Worm (Caenorhabditis elegans): Measurements from ENCODE around the gene F42A10.5.

The F42A10.5 gene

ce11 chrIII:6157708-6158321, 15.5 kb downstream of the F42A10.5 start, which contains the start of gene anmt-2:
Gene anmt-2, minus strand, starts transcription at chrIII:6157758.
- TF ChIP-seq lsy-2 (tag; optimal IDR thresholded peaks at IDR 0.05), result no peak
- TF ChIP-seq hlh-1 (tag; optimal IDR thresholded peaks at IDR 0.05), result peak; percentile 27
- TF ChIP-seq flh-1 (GFP tag; optimal IDR thresholded peaks at IDR 0.05), result no peak
- no peak for TF ChIP-seq mab-5 (tag; optimal IDR thresholded peaks at IDR 0.05)
- TF ChIP-seq pha-4 (tag; optimal IDR thresholded peaks at IDR 0.05), result no peak

ce11 chrIII:6155787-6156186, 17.5 kb downstream of the F42A10.5 start:
- TF ChIP-seq ztf-11 (tag; optimal IDR thresholded peaks at IDR 0.05) (no peak), mls-2 (tag; optimal IDR thresholded peaks at IDR 0.05) (no peak), elt-3 (tag; optimal IDR thresholded peaks at IDR 0.05) (no peak), lin-32 (GFP tag; optimal IDR thresholded peaks at IDR 0.05) (no peak), hlh-1 (tag; optimal IDR thresholded peaks at IDR 0.05) (no peak), sem-2 (GFP tag; optimal IDR thresholded peaks at IDR 0.05) (no peak), unc-62 (GFP tag; optimal IDR thresholded peaks at IDR 0.05) (no peak), unc-39 (tag; optimal IDR thresholded peaks at IDR 0.05) (no peak), nhr-76 (tag; optimal IDR thresholded peaks at IDR 0.05) (no peak), ceh-39 (tag; optimal IDR thresholded peaks at IDR 0.05) (no peak), tbx-8 (GFP tag; optimal IDR thresholded peaks at IDR 0.05) (no peak), drap-1 (GFP tag; optimal IDR thresholded peaks at IDR 0.05) (no peak), cnd-1 (tag; optimal IDR thresholded peaks at IDR 0.05) (no peak)

- no peak for TF ChIP-seq nhr-2 (tag; optimal IDR thresholded peaks at IDR 0.05)
- TF ChIP-seq cnd-1 (tag; optimal IDR thresholded peaks at IDR 0.05), result no peak
- no peak for TF ChIP-seq nhr-12 (tag; optimal IDR thresholded peaks at IDR 0.05)
- no peak for TF ChIP-seq hlh-1 (tag; optimal IDR thresholded peaks at IDR 0.05)
- TF ChIP-seq ham-2 (GFP tag; optimal IDR thresholded peaks at IDR 0.05), result no peak
- no peak for TF ChIP-seq pha-4 (tag; optimal IDR thresholded peaks at IDR 0.05)
- no peak for TF ChIP-seq unc-120 (tag; optimal IDR thresholded peaks at IDR 0.05; ENCODE audit: poor library complexity, severe bottlenecking)
- no peak for TF ChIP-seq flh-1 (GFP tag; optimal IDR thresholded peaks at IDR 0.05)
- no peak for TF ChIP-seq zip-8 (tag; optimal IDR thresholded peaks at IDR 0.05)
- TF ChIP-seq lsy-2 (tag; optimal IDR thresholded peaks at IDR 0.05), result no peak
- TF ChIP-seq sem-2 (GFP tag; optimal IDR thresholded peaks at IDR 0.05), result no peak
- TF ChIP-seq elt-3 (tag; optimal IDR thresholded peaks at IDR 0.05), result no peak
- no peak for TF ChIP-seq nhr-76 (tag; optimal IDR thresholded peaks at IDR 0.05)
- no peak for TF ChIP-seq lin-32 (GFP tag; optimal IDR thresholded peaks at IDR 0.05)
- TF ChIP-seq mab-5 (tag; optimal IDR thresholded peaks at IDR 0.05), result no peak
- no peak for TF ChIP-seq ces-1 (GFP tag; optimal IDR thresholded peaks at IDR 0.05)
Measured at ce11 chrIII:6154586-6154985, 18.7 kb downstream of the F42A10.5 start.

- TF ChIP-seq ceh-39 (tag; optimal IDR thresholded peaks at IDR 0.05) (no peak), mab-5 (tag; optimal IDR thresholded peaks at IDR 0.05) (no peak), nhr-12 (tag; optimal IDR thresholded peaks at IDR 0.05) (no peak), lin-32 (GFP tag; optimal IDR thresholded peaks at IDR 0.05) (no peak)
Measured at ce11 chrIII:6149467-6150072, 23.7 kb downstream of the F42A10.5 start, which contains the start of the genes wht-7 and Y42G9A.1. Gene wht-7, minus strand, starts transcription at chrIII:6149597. Gene Y42G9A.1, plus strand, starts transcription at chrIII:6149961.

ce11 chrIII:6148684-6149083, 24.6 kb downstream of the F42A10.5 start:
- TF ChIP-seq nhr-28 (tag; optimal IDR thresholded peaks at IDR 0.05), result no peak
- no peak for TF ChIP-seq ceh-43 (GFP tag; optimal IDR thresholded peaks at IDR 0.05)
- no peak for TF ChIP-seq sem-2 (GFP tag; optimal IDR thresholded peaks at IDR 0.05)
- no peak for TF ChIP-seq nhr-237 (tag; optimal IDR thresholded peaks at IDR 0.05)
- TF ChIP-seq nhr-76 (tag; optimal IDR thresholded peaks at IDR 0.05), result no peak
- no peak for TF ChIP-seq drap-1 (GFP tag; optimal IDR thresholded peaks at IDR 0.05)
- no peak for TF ChIP-seq ces-1 (GFP tag; optimal IDR thresholded peaks at IDR 0.05)
- no peak for TF ChIP-seq pha-4 (tag; optimal IDR thresholded peaks at IDR 0.05)
- no peak for TF ChIP-seq hlh-1 (tag; optimal IDR thresholded peaks at IDR 0.05)
- no peak for TF ChIP-seq lin-13 (tag; optimal IDR thresholded peaks at IDR 0.05)
- TF ChIP-seq cnd-1 (tag; optimal IDR thresholded peaks at IDR 0.05), result no peak
- TF ChIP-seq mep-1 (tag; optimal IDR thresholded peaks at IDR 0.05), result no peak
- no peak for TF ChIP-seq nhr-12 (tag; optimal IDR thresholded peaks at IDR 0.05)
- TF ChIP-seq ceh-39 (tag; optimal IDR thresholded peaks at IDR 0.05), result no peak
- no peak for TF ChIP-seq unc-62 (GFP tag; optimal IDR thresholded peaks at IDR 0.05)
- TF ChIP-seq sptf-1 (tag; optimal IDR thresholded peaks at IDR 0.05), result no peak
- no peak for TF ChIP-seq zip-8 (tag; optimal IDR thresholded peaks at IDR 0.05)
